Worm (Caenorhabditis elegans): ENCODE data around the gene etc-1.
A peak's percentile ranks its signal among the peaks of the same experiment; 100 is the strongest.

Gene etc-1

DNA sequence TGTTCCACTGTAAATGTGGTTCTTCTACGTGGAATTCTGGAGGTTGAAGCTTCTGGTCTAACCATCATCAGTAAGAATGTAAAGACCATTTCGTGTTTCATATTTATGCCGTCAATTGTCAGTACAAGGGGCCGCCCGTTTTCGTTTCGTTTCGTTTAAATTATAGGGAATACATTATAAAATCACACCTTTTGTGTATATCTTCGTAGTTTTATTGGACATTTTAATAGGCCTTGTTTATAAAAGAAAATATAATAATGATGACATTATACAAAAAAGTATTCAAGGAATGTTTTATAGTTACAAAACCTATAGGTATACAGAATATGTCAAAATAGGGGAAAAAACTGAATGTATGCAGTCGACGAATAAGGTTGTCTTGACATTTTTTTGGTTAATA, 39.1 kb downstream of the etc-1 start, which contains the start of gene ceh-7:
TSS of gene ceh-7 (minus strand) at position 101 of the 400 bp plus-strand sequence.
- TF ChIP-seq snpc-1.3 (tag; optimal IDR thresholded peaks at IDR 0.05; ENCODE audit: insufficient read depth) (no peak), F57A8.1 (GFP tag; optimal IDR thresholded peaks at IDR 0.05) (no peak), K12H6.12 (tag; optimal IDR thresholded peaks at IDR 0.05) (no peak), hrde-1 (tag; optimal IDR thresholded peaks at IDR 0.05; ENCODE audit: borderline replicate concordance) (no peak), him-1 (tag; optimal IDR thresholded peaks at IDR 0.05) (no peak), Y53G8AR.9 (GFP tag; conservative IDR thresholded peaks at IDR 0.05) (no peak), hmg-20 (GFP tag; IDR thresholded peaks at IDR 0.05) (no peak), sptf-2 (GFP tag; optimal IDR thresholded peaks at IDR 0.05) (no peak), attf-5 (GFP tag; optimal IDR thresholded peaks at IDR 0.05) (no peak), F49E8.2 (tag; optimal IDR thresholded peaks at IDR 0.05; ENCODE audit: insufficient read depth) (no peak), hsf-1 (GFP tag; IDR thresholded peaks at IDR 0.05) (no peak), snpc-4 (GFP tag; optimal IDR thresholded peaks at IDR 0.05) (no peak), snpc-4 (tag; optimal IDR thresholded peaks at IDR 0.05) (no peak), efl-1 (GFP tag; optimal IDR thresholded peaks at IDR 0.05) (no peak)

DNA sequence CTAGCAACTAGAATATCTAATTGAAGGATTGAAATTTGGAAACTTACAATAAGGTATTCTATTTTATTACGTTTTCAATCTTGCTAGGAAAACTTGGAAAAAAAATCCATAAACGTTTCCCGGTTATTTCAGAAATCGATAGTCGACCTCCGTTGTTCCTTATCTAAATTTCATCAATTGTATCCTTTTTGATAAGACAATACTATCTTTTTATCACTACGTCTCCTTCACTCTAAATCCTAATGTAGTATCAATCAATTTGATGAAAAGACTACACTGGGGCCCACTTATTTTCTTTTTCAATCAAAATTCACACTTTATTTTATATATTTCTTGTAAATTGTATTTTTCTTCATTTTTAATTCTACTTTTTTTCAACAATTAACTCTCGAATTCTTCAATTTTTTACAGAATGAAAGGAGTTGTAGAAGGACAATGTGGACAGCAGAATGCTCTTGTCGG, 39.8 kb downstream of the etc-1 start, which contains the start of gene prx-5:
TSS of gene prx-5 (plus strand) at position 412 of the 462 bp plus-strand sequence.
- TF ChIP-seq B0261.1 (tag; optimal IDR thresholded peaks at IDR 0.05) (no peak), nhr-80 (tag; optimal IDR thresholded peaks at IDR 0.05) (peak; percentile 16)

DNA sequence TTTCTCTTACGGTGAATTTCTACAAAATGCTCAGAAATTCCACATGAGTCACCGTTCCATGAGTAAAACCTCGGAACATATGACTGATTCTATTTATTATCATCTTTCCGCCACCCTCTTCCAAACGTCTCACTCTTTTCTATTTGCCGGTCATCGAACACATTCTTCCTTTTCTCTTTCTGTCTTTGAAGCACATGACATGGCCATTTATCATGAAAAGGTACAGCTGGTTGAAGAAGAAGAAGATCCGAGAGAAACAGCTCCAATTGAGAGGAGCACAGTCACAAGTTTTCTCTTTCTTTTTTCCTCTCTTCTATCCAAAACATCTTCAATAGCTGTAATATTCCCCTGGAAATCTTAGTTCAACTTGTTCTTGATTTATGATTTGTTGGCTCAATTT, 42.4 kb downstream of the etc-1 start, which contains the start of gene cup-16:
TSS of gene cup-16 (plus strand) at position 132 of the 400 bp plus-strand sequence.
- TF ChIP-seq somi-1 (GFP tag; optimal IDR thresholded peaks at IDR 0.05) = peak; percentile 49
- TF ChIP-seq hlh-26 (GFP tag; conservative IDR thresholded peaks at IDR 0.05) = no peak

DNA sequence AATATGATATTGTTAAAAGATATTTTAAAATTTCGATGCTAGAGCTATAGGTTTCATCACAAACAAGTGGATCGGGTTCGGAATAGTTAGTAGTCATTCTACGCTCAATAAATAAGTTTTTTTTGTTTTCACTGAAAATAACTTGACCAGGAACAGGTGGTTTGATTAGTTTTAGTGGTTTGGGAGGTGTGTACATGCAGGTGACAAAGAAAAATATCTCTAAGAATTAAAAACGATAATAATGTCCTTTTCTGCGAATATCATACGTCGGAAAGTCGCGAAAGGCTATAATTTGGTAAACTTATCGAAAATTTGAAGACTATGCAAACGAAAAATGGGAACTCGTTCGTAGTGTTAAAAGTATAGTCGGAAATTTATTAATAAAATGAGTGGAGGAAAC, 45.7 kb downstream of the etc-1 start, which contains the start of gene srg-15:
TSS of gene srg-15 (minus strand) at position 101 of the 400 bp plus-strand sequence.
- no peak for TF ChIP-seq snpc-3.4 (tag; optimal IDR thresholded peaks at IDR 0.05)
- TF ChIP-seq F23B12.7 (tag; optimal IDR thresholded peaks at IDR 0.05; ENCODE audit: insufficient read depth) = no peak
- no peak for TF ChIP-seq pha-4 (tag; optimal IDR thresholded peaks at IDR 0.05)
- no peak for TF ChIP-seq tbp1 (GFP tag; optimal IDR thresholded peaks at IDR 0.05)
- TF ChIP-seq madf-6 (GFP tag; IDR thresholded peaks at IDR 0.05) = no peak
- TF ChIP-seq ztf-22 (GFP tag; optimal IDR thresholded peaks at IDR 0.05) = no peak

DNA sequence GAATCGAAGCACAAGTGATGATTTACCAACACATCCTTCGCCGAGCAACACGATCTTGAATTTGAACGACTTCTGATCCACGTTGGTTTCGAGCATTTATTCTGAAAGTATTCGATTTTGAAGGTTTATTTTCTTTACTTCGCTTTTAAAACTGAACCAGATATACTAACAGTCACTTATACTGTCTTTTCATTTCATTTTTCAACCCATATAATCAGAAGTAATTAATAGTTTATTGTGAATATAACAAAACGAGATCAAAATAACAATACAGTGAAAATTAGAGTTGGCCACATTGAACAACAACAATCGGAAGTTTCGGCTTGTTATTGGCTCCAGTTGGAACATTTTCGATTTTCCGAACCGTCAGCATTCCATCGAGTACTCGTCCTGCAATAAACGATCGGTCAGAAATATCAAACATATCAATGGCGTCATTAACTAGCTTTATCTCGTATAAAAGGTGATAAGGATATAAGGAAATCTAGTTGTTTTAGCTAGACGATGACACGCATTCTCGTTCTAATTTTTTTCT, 50.3 kb downstream of the etc-1 start, which contains the start of the genes rab-21 and T01B7.13:
TSS of gene rab-21 (minus strand) at position 101 of the 535 bp plus-strand sequence.
TSS of gene T01B7.13 (plus strand) at position 485 of the 535 bp plus-strand sequence.
- no peak for TF ChIP-seq let-607 (tag; optimal IDR thresholded peaks at IDR 0.05)
- TF ChIP-seq Y56A3A.18 (GFP tag; IDR thresholded peaks at IDR 0.05) = no peak
- TF ChIP-seq ztf-28 (GFP tag; IDR thresholded peaks at IDR 0.05) = no peak
- TF ChIP-seq nfya-1 (tag; optimal IDR thresholded peaks at IDR 0.05; ENCODE audit: borderline replicate concordance, insufficient read depth) = no peak
- TF ChIP-seq xnd-1 (tag; optimal IDR thresholded peaks at IDR 0.05) = no peak
- TF ChIP-seq die-1 (tag; optimal IDR thresholded peaks at IDR 0.05) = no peak
- no peak for TF ChIP-seq F39B2.1 (GFP tag; IDR thresholded peaks at IDR 0.05)
- TF ChIP-seq lin-35 (GFP tag; optimal IDR thresholded peaks at IDR 0.05) = no peak
- no peak for TF ChIP-seq rcor-1 (GFP tag; IDR thresholded peaks at IDR 0.05)
- TF ChIP-seq nhr-90 (tag; optimal IDR thresholded peaks at IDR 0.05) = no peak
- TF ChIP-seq D2030.7 (GFP tag; IDR thresholded peaks at IDR 0.05) = no peak
- no peak for TF ChIP-seq gei-17 (GFP tag; optimal IDR thresholded peaks at IDR 0.05)
- no peak for TF ChIP-seq F49E8.2 (tag; optimal IDR thresholded peaks at IDR 0.05; ENCODE audit: insufficient read depth)
- TF ChIP-seq ets-4 (GFP tag; optimal IDR thresholded peaks at IDR 0.05) = no peak
- TF ChIP-seq hmg-1.2 (GFP tag; IDR thresholded peaks at IDR 0.05) = no peak
- no peak for TF ChIP-seq egrh-3 (GFP tag; IDR thresholded peaks at IDR 0.05)
- no peak for TF ChIP-seq rpc-1 (optimal IDR thresholded peaks at IDR 0.05)
- no peak for TF ChIP-seq rpc-1 (tag; optimal IDR thresholded peaks at IDR 0.05)
